Fruit fly (Drosophila melanogaster) whole organism, adult: Measurements from ENCODE around the gene CG5282.

Experiments
- CG5204 ChIP-seq: fragments of 200-800 bp; sonication (Bioruptor generic); optimal IDR thresholded peaks from 2 replicates; lab custom pipeline; 2016; ENCODE audit warnings: missing biosample characterization, missing genetic modification characterization
- Crg-1 ChIP-seq: fragments of 200-800 bp; sonication (Bioruptor generic); optimal IDR thresholded peaks from 2 replicates; lab custom pipeline; 2016; ENCODE audit warnings: missing biosample characterization, missing genetic modification characterization

DNA sequence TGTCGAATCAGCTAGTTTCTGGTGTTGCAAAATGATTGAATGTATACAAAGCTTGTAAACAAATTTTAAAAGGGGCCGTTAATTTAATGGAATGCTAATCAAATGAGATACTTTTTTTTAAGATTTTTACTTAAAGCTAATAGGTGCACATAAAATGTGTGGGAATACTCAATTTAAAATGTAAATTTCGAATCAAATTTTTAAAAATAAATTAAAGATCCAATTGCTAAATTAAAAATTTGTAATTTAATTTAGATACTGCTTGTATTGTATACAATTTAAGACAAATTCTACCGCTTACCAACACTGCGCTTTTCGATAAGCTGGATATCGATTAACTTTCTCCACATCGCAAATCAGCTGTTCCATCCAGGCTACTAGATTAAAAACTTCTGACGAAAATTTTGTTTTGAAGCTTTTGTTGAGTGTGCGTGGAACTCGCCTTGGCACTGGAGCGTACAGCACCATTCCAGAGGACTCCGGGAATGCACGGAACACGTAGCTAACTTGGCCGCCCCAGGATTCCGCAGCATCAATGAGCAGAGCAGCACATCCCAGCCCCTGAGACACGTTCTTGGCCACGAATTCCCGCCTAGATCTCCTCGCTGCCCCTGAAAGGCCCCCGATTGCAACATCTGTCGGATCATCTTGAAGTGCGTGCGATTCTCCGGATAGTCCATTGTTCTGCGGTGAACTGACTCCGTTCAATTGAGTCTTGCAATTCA lies 41.6 kb downstream of the CG5282 start, which contains the start of the genes CG5498 and fbl:
- TF ChIP-seq CG5204 = peak; percentile 83
- TF ChIP-seq Crg-1 (GFP tag; lab: Kevin White, UChicago) = peak; percentile 90
